Worm (Caenorhabditis elegans): ENCODE results near the gene H11E01.3.

Gene H11E01.3

DNA sequence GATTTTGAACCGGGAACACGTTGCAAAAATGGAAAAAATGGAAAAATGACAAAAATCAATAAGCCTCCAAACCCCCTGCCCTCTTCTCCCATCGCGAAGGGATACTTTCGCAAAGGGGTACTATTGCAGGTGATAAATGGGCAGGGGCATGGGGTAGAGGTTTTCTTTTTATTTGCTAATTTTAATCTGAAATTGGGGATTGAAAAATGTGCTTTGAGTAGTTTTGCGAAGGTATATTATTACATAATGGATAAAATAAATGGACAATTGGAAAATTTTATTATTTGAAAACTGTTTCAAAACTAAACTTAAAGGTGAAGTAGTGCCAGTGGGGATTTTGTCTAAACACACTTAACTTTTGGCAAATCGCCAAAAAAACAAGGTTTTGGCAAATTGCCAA, 22.3 kb downstream of the H11E01.3 start (continued):
- TF ChIP-seq F57A8.1 (GFP tag; optimal IDR thresholded peaks at IDR 0.05) (peak; percentile 67), snpc-1.1 (tag; optimal IDR thresholded peaks at IDR 0.05; ENCODE audit: insufficient read depth) (no peak), zfh-2 (GFP tag; conservative IDR thresholded peaks at IDR 0.05) (peak; percentile 77), athp-1 (tag; optimal IDR thresholded peaks at IDR 0.05) (peak; percentile 72), ceh-40 (GFP tag; IDR thresholded peaks at IDR 0.05) (no peak), ceh-58 (GFP tag; IDR thresholded peaks at IDR 0.05) (no peak), hsf-1 (GFP tag; IDR thresholded peaks at IDR 0.05) (no peak), mxl-1 (tag; optimal IDR thresholded peaks at IDR 0.05) (peak; percentile 17), tlf-1 (GFP tag; optimal IDR thresholded peaks at IDR 0.05) (peak; percentile 97), ztf-28 (GFP tag; IDR thresholded peaks at IDR 0.05) (0 out of 2 replicates have a peak, but pooled peaks have one; percentile 15), Y79H2A.3 (GFP tag; conservative IDR thresholded peaks at IDR 0.05) (no peak), snpc-3.4 (tag; optimal IDR thresholded peaks at IDR 0.05) (peak; percentile 27), ceh-100 (GFP tag; IDR thresholded peaks at IDR 0.05) (peak; percentile 61), tbx-9 (tag; optimal IDR thresholded peaks at IDR 0.05; ENCODE audit: borderline replicate concordance) (no peak), lag-1 (GFP tag; IDR thresholded peaks at IDR 0.05) (peak; percentile 91; the same call in 1 of the 2 replicates), madf-10 (tag; optimal IDR thresholded peaks at IDR 0.05) (peak; percentile 96), madf-8 (GFP tag; conservative IDR thresholded peaks at IDR 0.05) (no peak), D2030.7 (GFP tag; IDR thresholded peaks at IDR 0.05) (no peak), unc-62 (GFP tag; optimal IDR thresholded peaks at IDR 0.05) (no peak), attf-6 (GFP tag; IDR thresholded peaks at IDR 0.05) (no peak), ama-1 (optimal IDR thresholded peaks at IDR 0.05) (no peak), ama-1 (GFP tag; optimal IDR thresholded peaks at IDR 0.05) (peak in 1 of 2 experiments; percentile 78), rec-8 (tag; optimal IDR thresholded peaks at IDR 0.05) (peak in 1 of 2 experiments; percentile 44), snpc-1.3 (tag; optimal IDR thresholded peaks at IDR 0.05; ENCODE audit: insufficient read depth) (peak; percentile 56), ztf-25 (GFP tag; IDR thresholded peaks at IDR 0.05) (no peak), nhr-80 (tag; optimal IDR thresholded peaks at IDR 0.05) (peak; percentile 89), egl-44 (GFP tag; IDR thresholded peaks at IDR 0.05) (peak; percentile 91), Y67H2A.10 (GFP tag; conservative IDR thresholded peaks at IDR 0.05) (peak; percentile 20; the same call in 1 of the 2 replicates), akir-1 (GFP tag; optimal IDR thresholded peaks at IDR 0.05) (peak; percentile 27), F52B5.7 (tag; optimal IDR thresholded peaks at IDR 0.05) (peak; percentile 84), ceh-79 (tag; optimal IDR thresholded peaks at IDR 0.05) (no peak), attf-5 (GFP tag; optimal IDR thresholded peaks at IDR 0.05) (peak; percentile 53), nhr-179 (tag; optimal IDR thresholded peaks at IDR 0.05) (peak; percentile 47), nhr-90 (tag; optimal IDR thresholded peaks at IDR 0.05) (peak; percentile 93), unc-130 (GFP tag; optimal IDR thresholded peaks at IDR 0.05) (peak; percentile 0), F22D6.2 (tag; optimal IDR thresholded peaks at IDR 0.05) (peak; percentile 95), pha-4 (tag; optimal IDR thresholded peaks at IDR 0.05) (peak; percentile 93), sea-2 (GFP tag; IDR thresholded peaks at IDR 0.05) (no peak), F33H1.4 (GFP tag; IDR thresholded peaks at IDR 0.05) (0 out of 2 replicates have a peak, but pooled peaks have one; percentile 24), ztf-22 (GFP tag; optimal IDR thresholded peaks at IDR 0.05) (peak; percentile 76), F10E7.11 (tag; optimal IDR thresholded peaks at IDR 0.05) (peak; percentile 96), Y95B8A.8 (GFP tag; IDR thresholded peaks at IDR 0.05) (peak; percentile 54; the same call in 1 of the 2 replicates), lsy-27 (tag; optimal IDR thresholded peaks at IDR 0.05; ENCODE audit: borderline replicate concordance, insufficient read depth) (no peak), ceh-91 (GFP tag; IDR thresholded peaks at IDR 0.05) (no peak), fkh-3 (tag; optimal IDR thresholded peaks at IDR 0.05) (no peak), nhr-120 (GFP tag; IDR thresholded peaks at IDR 0.05) (0 out of 2 replicates have a peak, but pooled peaks have one; percentile 86), egl-18 (GFP tag; IDR thresholded peaks at IDR 0.05) (peak; percentile 88; the same call in 1 of the 2 replicates), lsl-1 (GFP tag; optimal IDR thresholded peaks at IDR 0.05) (no peak)

All from whole organism, young adult.